Fruit fly (Drosophila melanogaster): ENCODE measurements around the gene PolE1.
A peak's percentile ranks its signal among the peaks of the same experiment; 100 is the strongest.

The PolE1 gene

dm6 chr3R:23343707-23344310, 4.1 kb upstream of the PolE1 start (continued):
- TF ChIP-seq Oaz (GFP tag; IDR thresholded peaks at IDR 0.05), result no peak
- no peak for TF ChIP-seq CG2678 (tag; optimal IDR thresholded peaks at IDR 0.05)
- peak; percentile 98 for TF ChIP-seq twi (tag; optimal IDR thresholded peaks at IDR 0.05)
- TF ChIP-seq onecut (GFP tag; IDR thresholded peaks at IDR 0.05), result no peak
- no peak for TF ChIP-seq gt (GFP tag; IDR thresholded peaks at IDR 0.05)
- TF ChIP-seq zf30C (GFP tag; optimal IDR thresholded peaks at IDR 0.05), result peak; percentile 87
- no peak for TF ChIP-seq jumu (GFP tag; optimal IDR thresholded peaks at IDR 0.05)
- TF ChIP-seq Dll (GFP tag; IDR thresholded peaks at IDR 0.05; ENCODE audit: partially characterized antibody), result 0 out of 4 replicates have a peak, but pooled peaks have one; percentile 27
- no peak for TF ChIP-seq cwo (GFP tag; optimal IDR thresholded peaks at IDR 0.05)
- TF ChIP-seq grn (GFP tag; optimal IDR thresholded peaks at IDR 0.05), result peak; percentile 46
- no peak for TF ChIP-seq Asciz (GFP tag; optimal IDR thresholded peaks at IDR 0.05)
- no peak for TF ChIP-seq Bteb2 (GFP tag; optimal IDR thresholded peaks at IDR 0.05)
- TF ChIP-seq bcd (GFP tag; optimal IDR thresholded peaks at IDR 0.05), result no peak
- no peak for TF ChIP-seq YL-1 (GFP tag; optimal IDR thresholded peaks at IDR 0.05)
- no peak for TF ChIP-seq Eip74EF (GFP tag; optimal IDR thresholded peaks at IDR 0.05)
- no peak for TF ChIP-seq Hand (GFP tag; optimal IDR thresholded peaks at IDR 0.05)
- TF ChIP-seq lmd (GFP tag; IDR thresholded peaks at IDR 0.05), result no peak
- no peak for TF ChIP-seq Antp (GFP tag; optimal IDR thresholded peaks at IDR 0.05)
- TF ChIP-seq CG10979 (tag; optimal IDR thresholded peaks at IDR 0.05), result no peak
- TF ChIP-seq chm (GFP tag; IDR thresholded peaks at IDR 0.05), result peak; percentile 21; the same call in 1 of the 2 replicates
- TF ChIP-seq kni (GFP tag; optimal IDR thresholded peaks at IDR 0.05), result peak; percentile 80
- TF ChIP-seq CG9876 (GFP tag; optimal IDR thresholded peaks at IDR 0.05), result no peak
- TF ChIP-seq Ssrp (tag; optimal IDR thresholded peaks at IDR 0.05), result no peak
- no peak for TF ChIP-seq CG15514 (GFP tag; optimal IDR thresholded peaks at IDR 0.05)
- TF ChIP-seq HLHmδ (GFP tag; optimal IDR thresholded peaks at IDR 0.05), result no peak
- no peak for TF ChIP-seq ERR (GFP tag; optimal IDR thresholded peaks at IDR 0.05)
- TF ChIP-seq eve (GFP tag; optimal IDR thresholded peaks at IDR 0.05), result no peak
- TF ChIP-seq cato (GFP tag; optimal IDR thresholded peaks at IDR 0.05; ENCODE audit: borderline replicate concordance), result no peak
- TF ChIP-seq gcm (GFP tag; optimal IDR thresholded peaks at IDR 0.05), result no peak
- TF ChIP-seq Tbp (GFP tag; optimal IDR thresholded peaks at IDR 0.05), result no peak
- TF ChIP-seq CG42726 (GFP tag; IDR thresholded peaks at IDR 0.05; ENCODE audit: partially characterized antibody), result no peak
- no peak for TF ChIP-seq Lhr (GFP tag; optimal IDR thresholded peaks at IDR 0.05)
- no peak for TF ChIP-seq CG1024 (GFP tag; IDR thresholded peaks at IDR 0.05)
- no peak for TF ChIP-seq CG9932 (GFP tag; IDR thresholded peaks at IDR 0.05)
- no peak for TF ChIP-seq hbn (GFP tag; IDR thresholded peaks at IDR 0.05; ENCODE audit: partially characterized antibody)
- no peak for TF ChIP-seq Max (GFP tag; optimal IDR thresholded peaks at IDR 0.05)
- no peak for TF ChIP-seq CG10147 (GFP tag; optimal IDR thresholded peaks at IDR 0.05)
- no peak for TF ChIP-seq CG9437 (GFP tag; optimal IDR thresholded peaks at IDR 0.05)
- peak; percentile 7 for TF ChIP-seq CG8924 (tag; optimal IDR thresholded peaks at IDR 0.05)
- TF ChIP-seq CG1792 (GFP tag; optimal IDR thresholded peaks at IDR 0.05), result no peak
- TF ChIP-seq Fer1 (GFP tag; optimal IDR thresholded peaks at IDR 0.05), result no peak
- TF ChIP-seq Optix (GFP tag; IDR thresholded peaks at IDR 0.05), result no peak
- no peak for TF ChIP-seq CTCF (GFP tag; optimal IDR thresholded peaks at IDR 0.05)
- TF ChIP-seq br (optimal IDR thresholded peaks at IDR 0.05), result no peak
- TF ChIP-seq gce (GFP tag; IDR thresholded peaks at IDR 0.05), result no peak
- no peak for TF ChIP-seq HLH3B (GFP tag; IDR thresholded peaks at IDR 0.05)
- TF ChIP-seq Med (GFP tag), result peak; percentile 31
- TF ChIP-seq CG14441 (GFP tag; IDR thresholded peaks at IDR 0.05), result no peak
- TF ChIP-seq MTF-1 (GFP tag; optimal IDR thresholded peaks at IDR 0.05; ENCODE audit: borderline replicate concordance), result no peak
- TF ChIP-seq CG10462 (GFP tag; optimal IDR thresholded peaks at IDR 0.05), result no peak
- no peak for TF ChIP-seq CG7357 (GFP tag; IDR thresholded peaks at IDR 0.05)
